Worm (Caenorhabditis elegans) whole organism, L1 larva: ENCODE measurements around the gene cft-1.

Experiments used
- blmp-1 ChIP-seq: fragments of 150-350 bp; optimal IDR thresholded peaks from 2 replicates; lab custom pipeline; 2014; ENCODE audit warnings: missing biosample characterization, missing genetic modification characterization
- fos-1 ChIP-seq: fragments of 150-350 bp; optimal IDR thresholded peaks from 2 replicates; lab custom pipeline; 2014; ENCODE audit warnings: missing biosample characterization, missing genetic modification characterization
- sox-4 ChIP-seq: sonication (generic microtip); optimal IDR thresholded peaks from 2 replicates; lab custom pipeline; 2016; ENCODE audit warnings: missing genetic modification characterization, missing compliant biosample characterization
- tbx-2 ChIP-seq: sonication (generic microtip); optimal IDR thresholded peaks from 2 replicates; lab custom pipeline; 2016; ENCODE audit warnings: missing genetic modification characterization, missing compliant biosample characterization
- unc-62 ChIP-seq: fragments of 150-350 bp; optimal IDR thresholded peaks from 2 replicates; lab custom pipeline; 2014; ENCODE audit warnings: missing biosample characterization, missing genetic modification reagents, missing genetic modification characterization

- TF ChIP-seq sox-4 = no peak
- peak; percentile 66 for TF ChIP-seq blmp-1 (tag; lab: Kevin White, UChicago)
- TF ChIP-seq fos-1 = no peak
- no peak for TF ChIP-seq unc-62 (GFP tag; lab: Kevin White, UChicago)
- TF ChIP-seq tbx-2 (tag; lab: Kevin White, UChicago) = no peak
These were observed 45.7 kb downstream of the cft-1 start, which contains the start of gene pas-6 for ce11 chrV:5584293-5584776.
